Fruit fly (Drosophila melanogaster): Measurements from ENCODE around the gene CG43231.

- no peak for TF ChIP-seq Blimp-1 (GFP tag; optimal IDR thresholded peaks at IDR 0.05)
- TF ChIP-seq CG2129 (GFP tag; IDR thresholded peaks at IDR 0.05; ENCODE audit: partially characterized antibody), result no peak
- TF ChIP-seq CG9609 (GFP tag; optimal IDR thresholded peaks at IDR 0.05), result no peak
- no peak for TF ChIP-seq CG15601 (tag; optimal IDR thresholded peaks at IDR 0.05)
- TF ChIP-seq CTCF (GFP tag; optimal IDR thresholded peaks at IDR 0.05), result no peak
- TF ChIP-seq ssp (GFP tag; IDR thresholded peaks at IDR 0.05), result no peak
- TF ChIP-seq CG14860 (GFP tag; IDR thresholded peaks at IDR 0.05; ENCODE audit: partially characterized antibody), result no peak
- no peak for TF ChIP-seq dysf (GFP tag; IDR thresholded peaks at IDR 0.05)
- no peak for TF ChIP-seq ham (GFP tag; IDR thresholded peaks at IDR 0.05)
- TF ChIP-seq E2f2 (GFP tag; IDR thresholded peaks at IDR 0.05), result no peak
- TF ChIP-seq ro (GFP tag; IDR thresholded peaks at IDR 0.05), result no peak
- no peak for TF ChIP-seq run (tag; optimal IDR thresholded peaks at IDR 0.05)
- TF ChIP-seq rib (GFP tag; IDR thresholded peaks at IDR 0.05), result no peak
- no peak for TF ChIP-seq CG31441 (GFP tag; IDR thresholded peaks at IDR 0.05)
Measured at dm6 chr2L:17743735-17744134, 39.3 kb downstream of the CG43231 start.
